Fruit fly (Drosophila melanogaster) whole organism: ENCODE measurements around the gene CG15014.

ENCODE experiments used
- CG8478 ChIP-seq: fragments of >200 bp; optimal IDR thresholded peaks from 2 replicates; lab custom pipeline; 2018; ENCODE audit warnings: inconsistent platforms
- Dll ChIP-seq: fragments of >200 bp; optimal IDR thresholded peaks from 2 replicates; lab custom pipeline; 2017
- EcR ChIP-seq, 2 experiments: fragments of >200 bp; optimal IDR thresholded peaks; 2 replicates each; lab custom pipeline; 2017; ENCODE audit warnings: missing biosample characterization in 2 of 2, missing genetic modification characterization in 2 of 2, missing genetic modification reagents in 2 of 2
- pan ChIP-seq: fragments of >200 bp; optimal IDR thresholded peaks from 2 replicates; lab custom pipeline; 2017
- psq ChIP-seq: fragments of >200 bp; optimal IDR thresholded peaks from 2 replicates; lab custom pipeline; 2017
- usp ChIP-seq: fragments of >200 bp; optimal IDR thresholded peaks from 2 replicates; lab custom pipeline; 2017; ENCODE audit warnings: missing biosample characterization, missing genetic modification characterization, mixed read lengths

Gene CG15014

dm6 chr3L:4318677-4319580 lies 3.1 kb downstream of the CG15014 start, which contains the start of gene PMP34:
Gene PMP34, plus strand, starts transcription at chr3L:4318755.
- TF ChIP-seq psq (lab: Kevin White, UChicago) (no peak), pan (lab: Kevin White, UChicago) (no peak), Dll (lab: Kevin White, UChicago) (no peak), usp (GFP tag; lab: Kevin White, UChicago) (no peak), EcR (GFP tag; optimal IDR thresholded peaks at IDR 0.05; lab: Kevin White, UChicago) (no peak), CG8478 (no peak)

dm6 chr3L:4313299-4313698 lies 8.8 kb downstream of the CG15014 start, which contains the start of gene Claspin:
Gene Claspin, plus strand, starts transcription at chr3L:4313483.
- no peak for TF ChIP-seq psq (lab: Kevin White, UChicago)
- no peak for TF ChIP-seq CG8478
- no peak for TF ChIP-seq Dll (lab: Kevin White, UChicago)

dm6 chr3L:4310604-4311003 lies 11.5 kb downstream of the CG15014 start:
- TF ChIP-seq Dll (lab: Kevin White, UChicago) (no peak), usp (GFP tag; lab: Kevin White, UChicago) (no peak), pan (lab: Kevin White, UChicago) (no peak), EcR (GFP tag; optimal IDR thresholded peaks at IDR 0.05; lab: Kevin White, UChicago) (no peak), psq (lab: Kevin White, UChicago) (no peak)

- TF ChIP-seq pan (lab: Kevin White, UChicago) = no peak
- TF ChIP-seq usp (GFP tag; lab: Kevin White, UChicago) = no peak
- no peak for TF ChIP-seq Dll (lab: Kevin White, UChicago)
- TF ChIP-seq CG8478 = no peak
Measured at dm6 chr3L:4307691-4308383, 14.2 kb downstream of the CG15014 start, which contains the start of gene dyl. Gene dyl, minus strand, starts transcription at chr3L:4307718.

- no peak for TF ChIP-seq EcR (GFP tag; optimal IDR thresholded peaks at IDR 0.05; lab: Kevin White, UChicago)
- no peak for TF ChIP-seq pan (lab: Kevin White, UChicago)
- TF ChIP-seq CG8478 = no peak
- TF ChIP-seq usp (GFP tag; lab: Kevin White, UChicago) = no peak
- no peak for TF ChIP-seq psq (lab: Kevin White, UChicago)
- no peak for TF ChIP-seq Dll (lab: Kevin White, UChicago)
Measured at dm6 chr3L:4304244-4304959, 17.7 kb downstream of the CG15014 start.

- TF ChIP-seq Dll (lab: Kevin White, UChicago) (no peak), CG8478 (no peak), EcR (GFP tag; optimal IDR thresholded peaks at IDR 0.05; lab: Kevin White, UChicago) (no peak), pan (lab: Kevin White, UChicago) (no peak), usp (GFP tag; lab: Kevin White, UChicago) (no peak)
Measured at dm6 chr3L:4302088-4302487, 20.0 kb downstream of the CG15014 start.

- TF ChIP-seq EcR (GFP tag; optimal IDR thresholded peaks at IDR 0.05; lab: Kevin White, UChicago) = no peak
- TF ChIP-seq usp (GFP tag; lab: Kevin White, UChicago) = no peak
- TF ChIP-seq Dll (lab: Kevin White, UChicago) = no peak
- no peak for TF ChIP-seq pan (lab: Kevin White, UChicago)
- TF ChIP-seq CG8478 = no peak
- TF ChIP-seq psq (lab: Kevin White, UChicago) = no peak
Measured at dm6 chr3L:4296760-4297159, 25.3 kb downstream of the CG15014 start.

- TF ChIP-seq CG8478 = no peak
- no peak for TF ChIP-seq EcR (GFP tag; optimal IDR thresholded peaks at IDR 0.05; lab: Kevin White, UChicago)
- no peak for TF ChIP-seq pan (lab: Kevin White, UChicago)
- TF ChIP-seq Dll (lab: Kevin White, UChicago) = no peak
- TF ChIP-seq psq (lab: Kevin White, UChicago) = no peak
- TF ChIP-seq usp (GFP tag; lab: Kevin White, UChicago) = no peak
Measured at dm6 chr3L:4293711-4294110, 28.3 kb downstream of the CG15014 start.

- no peak for TF ChIP-seq pan (lab: Kevin White, UChicago)
- TF ChIP-seq EcR (GFP tag; optimal IDR thresholded peaks at IDR 0.05; lab: Kevin White, UChicago) = no peak
- TF ChIP-seq Dll (lab: Kevin White, UChicago) = no peak
- no peak for TF ChIP-seq CG8478
- TF ChIP-seq usp (GFP tag; lab: Kevin White, UChicago) = no peak
- TF ChIP-seq psq (lab: Kevin White, UChicago) = no peak
Measured at dm6 chr3L:4293304-4293703, 28.8 kb downstream of the CG15014 start.

- TF ChIP-seq CG8478 = no peak
- no peak for TF ChIP-seq usp (GFP tag; lab: Kevin White, UChicago)
- TF ChIP-seq pan (lab: Kevin White, UChicago) = no peak
- no peak for TF ChIP-seq Dll (lab: Kevin White, UChicago)
- TF ChIP-seq EcR (GFP tag; optimal IDR thresholded peaks at IDR 0.05; lab: Kevin White, UChicago) = no peak
- no peak for TF ChIP-seq psq (lab: Kevin White, UChicago)
Measured at dm6 chr3L:4292120-4292697, 29.9 kb downstream of the CG15014 start, which contains the start of the genes CG15012 and Fdx2. Gene CG15012, minus strand, starts transcription at chr3L:4292246. Gene Fdx2, plus strand, starts transcription at chr3L:4292482.
